Worm (Caenorhabditis elegans) whole organism, young adult: ENCODE data around the gene F57G8.7.

ENCODE experiments used
- F49E8.2 ChIP-seq: sonication (generic microtip); optimal IDR thresholded peaks from 3 replicates; lab custom pipeline; 2017; ENCODE audit warnings: missing genetic modification characterization, mild to moderate bottlenecking, missing compliant biosample characterization, antibody characterized with exemption, moderate library complexity; ENCODE audit not compliant: insufficient read depth
- bed-1 ChIP-seq: fragments of 200-800 bp; sonication (Bioruptor generic); IDR thresholded peaks from 2 replicates; pipeline ENCODE4 v1.3.6; 2022; ENCODE audit warnings: missing genetic modification reagents, missing genetic modification characterization, missing compliant biosample characterization
- him-1 ChIP-seq: sonication (generic microtip); optimal IDR thresholded peaks from 2 replicates; lab custom pipeline; 2016; ENCODE audit warnings: missing genotype, missing genetic modification reagents, missing genetic modification characterization, missing compliant biosample characterization
- hsf-1 ChIP-seq: fragments of 200-800 bp; sonication (Bioruptor generic); IDR thresholded peaks from 2 replicates; pipeline ENCODE4 v1.3.6; 2022; ENCODE audit warnings: missing genetic modification reagents, missing genetic modification characterization, missing compliant biosample characterization
- madf-8 ChIP-seq: fragments of 200-800 bp; sonication (Bioruptor generic); conservative IDR thresholded peaks from 2 replicates; pipeline ENCODE4 v1.3.6; 2022; ENCODE audit warnings: missing genetic modification reagents, missing genetic modification characterization, missing compliant biosample characterization
- tbx-9 ChIP-seq: sonication (generic microtip); optimal IDR thresholded peaks from 2 replicates; lab custom pipeline; 2016; ENCODE audit warnings: borderline replicate concordance, missing genetic modification characterization, inconsistent platforms, missing compliant biosample characterization
- unc-62 ChIP-seq: fragments of 150-350 bp; optimal IDR thresholded peaks from 2 replicates; lab custom pipeline; 2014; ENCODE audit warnings: missing biosample characterization, missing genetic modification reagents, missing genetic modification characterization
- zim-3 ChIP-seq: sonication (generic microtip); optimal IDR thresholded peaks from 2 replicates; lab custom pipeline; 2017; ENCODE audit warnings: mild to moderate bottlenecking, missing genetic modification characterization, moderate library complexity, missing compliant biosample characterization

DNA sequence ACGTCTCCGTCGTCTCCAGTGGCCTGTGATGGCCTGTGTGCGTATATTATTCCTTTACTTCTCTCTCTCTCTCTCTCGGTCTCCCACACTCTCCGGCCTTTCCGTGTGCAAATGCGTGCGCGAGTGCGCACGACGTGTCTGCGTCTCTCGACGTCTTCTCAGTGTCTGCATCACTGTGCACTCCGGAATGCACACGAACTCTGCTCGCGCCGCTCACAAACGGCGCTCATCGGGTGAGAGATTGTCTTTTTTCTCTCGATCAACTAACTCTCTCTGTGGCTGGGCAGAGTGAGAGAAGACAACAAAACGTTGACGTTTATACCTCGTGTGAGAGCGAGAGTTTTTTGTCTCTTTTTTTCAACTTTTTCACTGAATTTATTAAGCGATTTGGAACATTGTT is 27.0 kb downstream of the F57G8.7 start:
- no peak for TF ChIP-seq madf-8 (GFP tag; lab: Robert Waterston, UW)
- TF ChIP-seq tbx-9 (tag; lab: Kevin White, UChicago): no peak
- TF ChIP-seq unc-62 (GFP tag; lab: Kevin White, UChicago): no peak
- no peak for TF ChIP-seq hsf-1 (GFP tag; lab: Robert Waterston, UW)
- no peak for TF ChIP-seq bed-1 (GFP tag; lab: Robert Waterston, UW)
- no peak for TF ChIP-seq F49E8.2 (tag; lab: Kevin White, UChicago)
- TF ChIP-seq zim-3 (tag; lab: Kevin White, UChicago): peak; percentile 58
- no peak for TF ChIP-seq him-1 (tag; lab: Kevin White, UChicago)
